Worm (Caenorhabditis elegans): ENCODE results near the gene nlp-22.

DNA sequence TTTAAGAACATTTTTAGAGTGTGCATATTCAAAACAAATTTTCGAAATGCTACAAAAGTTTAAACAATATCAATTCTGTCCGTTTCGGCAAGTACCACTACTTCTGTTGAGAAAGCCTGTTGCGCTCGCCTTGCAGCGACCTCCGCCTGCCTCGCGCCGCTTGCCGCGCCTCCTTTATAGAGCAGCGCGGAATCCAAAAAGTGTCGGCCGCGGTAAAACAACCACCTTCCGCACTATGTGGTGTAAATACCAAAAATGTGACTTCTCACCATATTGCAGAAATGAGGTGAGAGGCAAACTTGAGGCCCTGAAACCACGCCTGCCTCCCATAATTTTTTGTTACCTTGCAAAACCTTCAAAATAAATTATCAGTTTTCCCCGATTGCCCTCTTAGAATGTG, 11.0 kb upstream of the nlp-22 start:
- TF ChIP-seq ceh-40 (GFP tag; IDR thresholded peaks at IDR 0.05) (no peak), ztf-3 (GFP tag; optimal IDR thresholded peaks at IDR 0.05) (no peak), unc-130 (GFP tag; optimal IDR thresholded peaks at IDR 0.05) (no peak), T26A5.8 (tag; optimal IDR thresholded peaks at IDR 0.05) (no peak), pbrm-1 (GFP tag; IDR thresholded peaks at IDR 0.05) (no peak), ekl-4 (GFP tag; IDR thresholded peaks at IDR 0.05) (no peak), nhr-90 (tag; optimal IDR thresholded peaks at IDR 0.05) (no peak), sptf-2 (GFP tag; optimal IDR thresholded peaks at IDR 0.05) (no peak), ceh-91 (GFP tag; IDR thresholded peaks at IDR 0.05) (no peak), tlf-1 (GFP tag; optimal IDR thresholded peaks at IDR 0.05) (no peak)

All from whole organism, young adult.